Fruit fly (Drosophila melanogaster): ENCODE results near the gene Imp.
A peak's percentile ranks its signal among the peaks of the same experiment; 100 is the strongest.

The Imp gene

dm6 chrX:10801827-10802456 lies 22.1 kb downstream of the Imp start (continued):
- TF ChIP-seq CG10147 (GFP tag; optimal IDR thresholded peaks at IDR 0.05) (no peak), Camta (GFP tag; optimal IDR thresholded peaks at IDR 0.05) (no peak), CG3838 (GFP tag; optimal IDR thresholded peaks at IDR 0.05) (peak; percentile 28), sr (GFP tag; IDR thresholded peaks at IDR 0.05) (no peak), Hr39 (optimal IDR thresholded peaks at IDR 0.05) (no peak), sug (tag; optimal IDR thresholded peaks at IDR 0.05) (no peak), sc (optimal IDR thresholded peaks at IDR 0.05) (no peak), sc (GFP tag; optimal IDR thresholded peaks at IDR 0.05) (no peak), CG6654 (GFP tag; optimal IDR thresholded peaks at IDR 0.05) (peak; percentile 95), crol (GFP tag; IDR thresholded peaks at IDR 0.05) (peak; percentile 29; the same call in 1 of the 2 replicates), Stat92E (GFP tag; optimal IDR thresholded peaks at IDR 0.05) (peak in 1 of 3 experiments; percentile 66), Med (GFP tag) (peak; percentile 7)

dm6 chrX:10801033-10801432 lies 23.0 kb downstream of the Imp start:
- TF ChIP-seq CHES-1-like (GFP tag; optimal IDR thresholded peaks at IDR 0.05) (no peak), sd (tag; optimal IDR thresholded peaks at IDR 0.05) (peak; percentile 93), NfI (GFP tag; optimal IDR thresholded peaks at IDR 0.05) (no peak), HmgZ (tag; optimal IDR thresholded peaks at IDR 0.05) (no peak), Drgx (GFP tag; IDR thresholded peaks at IDR 0.05) (0 out of 2 replicates have a peak, but pooled peaks have one; percentile 30), MTF-1 (GFP tag; optimal IDR thresholded peaks at IDR 0.05; ENCODE audit: borderline replicate concordance) (no peak), CG11085 (GFP tag; IDR thresholded peaks at IDR 0.05) (no peak), jigr1 (GFP tag; IDR thresholded peaks at IDR 0.05) (no peak), CG9215 (GFP tag; IDR thresholded peaks at IDR 0.05) (no peak), esg (GFP tag; conservative IDR thresholded peaks at IDR 0.05) (no peak), bsh (GFP tag; optimal IDR thresholded peaks at IDR 0.05) (peak in 1 of 2 experiments; percentile 36), CG18262 (tag; optimal IDR thresholded peaks at IDR 0.05) (no peak), Blimp-1 (GFP tag; optimal IDR thresholded peaks at IDR 0.05) (no peak), mam (GFP tag; optimal IDR thresholded peaks at IDR 0.05) (no peak), zen2 (GFP tag; IDR thresholded peaks at IDR 0.05; ENCODE audit: partially characterized antibody) (no peak), vfl (GFP tag; optimal IDR thresholded peaks at IDR 0.05) (no peak), Bdp1 (GFP tag; optimal IDR thresholded peaks at IDR 0.05) (no peak), ems (GFP tag; optimal IDR thresholded peaks at IDR 0.05) (no peak), vvl (GFP tag; IDR thresholded peaks at IDR 0.05) (no peak), otp (GFP tag; IDR thresholded peaks at IDR 0.05) (no peak), yki (optimal IDR thresholded peaks at IDR 0.05) (no peak), CG17186 (GFP tag; optimal IDR thresholded peaks at IDR 0.05) (no peak), CG7839 (tag; optimal IDR thresholded peaks at IDR 0.05) (no peak), CG4360 (GFP tag; IDR thresholded peaks at IDR 0.05) (peak; percentile 79), row (GFP tag; IDR thresholded peaks at IDR 0.05) (no peak), CG15696 (tag; optimal IDR thresholded peaks at IDR 0.05) (no peak), CG3163 (GFP tag; optimal IDR thresholded peaks at IDR 0.05) (peak; percentile 85), nerfin-2 (GFP tag; IDR thresholded peaks at IDR 0.05; ENCODE audit: partially characterized antibody) (no peak), ci (GFP tag; IDR thresholded peaks at IDR 0.05) (no peak), H2.0 (GFP tag; IDR thresholded peaks at IDR 0.05) (no peak), C15 (GFP tag; IDR thresholded peaks at IDR 0.05) (no peak), CG5245 (GFP tag; optimal IDR thresholded peaks at IDR 0.05) (no peak), CG4617 (GFP tag; optimal IDR thresholded peaks at IDR 0.05; ENCODE audit: borderline replicate concordance) (no peak), CrebB (tag; optimal IDR thresholded peaks at IDR 0.05) (no peak), CG34422 (GFP tag; IDR thresholded peaks at IDR 0.05) (no peak), lov (optimal IDR thresholded peaks at IDR 0.05) (no peak), lov (GFP tag; IDR thresholded peaks at IDR 0.05) (no peak), caup (GFP tag; optimal IDR thresholded peaks at IDR 0.05; ENCODE audit: severe bottlenecking) (no peak), CoRest (tag; optimal IDR thresholded peaks at IDR 0.05) (no peak)
